Worm (Caenorhabditis elegans) whole organism, early embryonic: ENCODE measurements around the gene ubc-15.
A peak's percentile ranks its signal among the peaks of the same experiment; 100 is the strongest.

Source experiments
- B0310.2 ChIP-seq: sonication (generic microtip); optimal IDR thresholded peaks from 2 replicates; lab custom pipeline; 2016; ENCODE audit warnings: mild to moderate bottlenecking, missing genetic modification characterization, missing compliant biosample characterization
- ama-1 ChIP-seq: fragments of 150-350 bp; optimal IDR thresholded peaks from 2 replicates; lab custom pipeline; 2014
- ceh-36 ChIP-seq: sonication (generic microtip); optimal IDR thresholded peaks from 2 replicates; lab custom pipeline; 2016; ENCODE audit warnings: missing genetic modification characterization, inconsistent platforms, missing compliant biosample characterization
- ets-7 ChIP-seq: sonication (generic microtip); optimal IDR thresholded peaks from 2 replicates; lab custom pipeline; 2016; ENCODE audit warnings: missing genotype, missing genetic modification characterization, missing compliant biosample characterization
- hmbx-1 ChIP-seq: sonication (generic microtip); optimal IDR thresholded peaks from 2 replicates; lab custom pipeline; 2016; ENCODE audit warnings: mild to moderate bottlenecking, missing genetic modification characterization, missing compliant biosample characterization
- hmg-4 ChIP-seq: fragments of 200-800 bp; sonication (Bioruptor generic); optimal IDR thresholded peaks from 2 replicates; lab custom pipeline; 2018; ENCODE audit warnings: mild to moderate bottlenecking, missing genetic modification characterization, missing compliant biosample characterization
- hnd-1 ChIP-seq: sonication (generic microtip); optimal IDR thresholded peaks from 2 replicates; lab custom pipeline; 2016; ENCODE audit warnings: missing genetic modification characterization, missing compliant biosample characterization
- scrt-1 ChIP-seq: fragments of 200-800 bp; sonication (Bioruptor generic); IDR thresholded peaks from 2 replicates; pipeline ENCODE4 v1.3.6; 2022; ENCODE audit warnings: missing genetic modification characterization, missing compliant biosample characterization
- tra-4 ChIP-seq: sonication (generic microtip); optimal IDR thresholded peaks from 2 replicates; lab custom pipeline; 2017; ENCODE audit warnings: missing genetic modification characterization, missing compliant biosample characterization

DNA sequence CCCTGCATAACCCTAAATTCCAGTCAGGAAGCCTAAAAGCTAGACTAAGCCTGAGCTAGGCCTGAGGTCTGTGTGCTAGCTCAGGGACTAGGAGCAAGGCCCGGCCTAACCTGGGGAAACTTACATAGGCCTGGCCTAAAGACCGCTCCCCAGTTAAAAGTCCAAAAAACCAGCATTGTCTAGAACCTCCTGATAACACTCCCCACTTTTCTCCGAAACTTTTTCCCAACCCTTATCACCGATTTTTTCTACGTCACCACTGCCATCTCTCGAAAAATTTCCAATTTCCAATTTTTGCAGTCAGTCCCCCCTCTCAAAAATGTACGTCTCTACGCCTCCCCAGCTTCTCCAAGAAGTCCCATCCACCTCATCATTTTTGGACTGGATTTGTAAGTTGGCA is 10.2 kb upstream of the ubc-15 start, which contains the start of gene ZK355.2:
- no peak for TF ChIP-seq hnd-1 (tag; lab: Kevin White, UChicago)
- peak; percentile 15 for TF ChIP-seq ceh-36 (tag; lab: Kevin White, UChicago)
- TF ChIP-seq hmg-4 (GFP tag; lab: Kevin White, UChicago), result no peak
- no peak for TF ChIP-seq ama-1 (lab: Kevin White, UChicago)
- TF ChIP-seq scrt-1 (GFP tag; lab: Robert Waterston, UW), result no peak
- no peak for TF ChIP-seq ets-7 (tag; lab: Kevin White, UChicago)
- TF ChIP-seq B0310.2 (tag; lab: Kevin White, UChicago), result no peak
- TF ChIP-seq tra-4 (tag; lab: Kevin White, UChicago), result no peak
- TF ChIP-seq hmbx-1 (tag; lab: Kevin White, UChicago), result no peak
